Worm (Caenorhabditis elegans): ENCODE measurements around the gene H03E18.2.

H03E18.2 gene

DNA sequence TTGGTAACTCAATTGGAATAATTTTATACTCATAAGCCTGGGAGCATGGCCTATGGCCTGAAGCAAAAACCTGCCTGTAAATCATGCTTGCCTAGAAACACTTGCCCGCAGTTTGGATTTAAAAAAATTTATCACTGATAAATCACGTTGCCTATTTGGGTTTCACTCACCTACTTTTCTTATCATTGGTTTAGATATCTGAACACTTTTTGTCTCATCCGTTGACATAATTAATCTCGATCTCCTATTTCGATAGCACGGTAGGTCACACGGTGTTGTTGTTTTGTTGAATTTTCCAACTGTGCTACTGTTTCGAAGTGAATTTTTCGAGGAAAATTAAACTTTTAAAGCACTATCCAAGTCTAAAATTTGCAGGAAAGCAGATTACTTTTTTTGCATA, 13.2 kb downstream of the H03E18.2 start:
- TF ChIP-seq ama-1 (optimal IDR thresholded peaks at IDR 0.05) (no peak), ama-1 (GFP tag; optimal IDR thresholded peaks at IDR 0.05) (no peak), ztf-28 (GFP tag; IDR thresholded peaks at IDR 0.05) (no peak), repo-1 (tag; optimal IDR thresholded peaks at IDR 0.05) (no peak), ets-4 (GFP tag; optimal IDR thresholded peaks at IDR 0.05) (no peak), atf-7 (tag; optimal IDR thresholded peaks at IDR 0.05) (no peak), Y53F4B.3 (GFP tag; IDR thresholded peaks at IDR 0.05) (no peak), ceh-79 (tag; optimal IDR thresholded peaks at IDR 0.05) (no peak)

ce11 chrX:8504207-8504606, 16.1 kb downstream of the H03E18.2 start:
- no peak for TF ChIP-seq pbrm-1 (GFP tag; IDR thresholded peaks at IDR 0.05)
- no peak for TF ChIP-seq Y53F4B.3 (GFP tag; IDR thresholded peaks at IDR 0.05)
- TF ChIP-seq lsl-1 (GFP tag; optimal IDR thresholded peaks at IDR 0.05), result no peak
- TF ChIP-seq bed-2 (GFP tag; IDR thresholded peaks at IDR 0.05), result no peak
- no peak for TF ChIP-seq sea-2 (GFP tag; IDR thresholded peaks at IDR 0.05)
- no peak for TF ChIP-seq C06A6.2 (GFP tag; conservative IDR thresholded peaks at IDR 0.05)
- TF ChIP-seq D2030.7 (GFP tag; IDR thresholded peaks at IDR 0.05), result no peak
- TF ChIP-seq B0336.3 (GFP tag; IDR thresholded peaks at IDR 0.05), result no peak
- TF ChIP-seq nfya-1 (tag; optimal IDR thresholded peaks at IDR 0.05; ENCODE audit: borderline replicate concordance, insufficient read depth), result no peak
- no peak for TF ChIP-seq lin-26 (GFP tag; IDR thresholded peaks at IDR 0.05)
- TF ChIP-seq F49E8.2 (tag; optimal IDR thresholded peaks at IDR 0.05; ENCODE audit: insufficient read depth), result no peak
- TF ChIP-seq ceh-40 (GFP tag; IDR thresholded peaks at IDR 0.05), result no peak

DNA sequence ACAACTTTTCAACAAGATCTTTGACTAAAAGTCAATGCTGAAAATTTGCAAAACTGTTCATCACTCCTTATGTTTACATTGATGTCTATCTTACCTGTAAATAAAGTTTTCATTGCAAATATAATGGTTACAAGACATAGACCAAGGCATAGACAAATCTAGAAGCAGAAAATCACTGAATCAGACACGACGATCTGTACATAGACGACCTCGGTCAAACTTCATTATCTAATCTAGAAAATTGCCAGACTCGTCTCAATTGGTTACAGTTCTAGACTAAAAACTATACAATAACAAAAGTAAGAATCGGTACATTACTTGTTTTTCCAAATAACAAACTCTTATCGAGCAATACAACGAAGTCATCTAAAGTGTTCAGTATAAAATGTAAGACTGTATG, 19.4 kb downstream of the H03E18.2 start, which contains the start of gene grd-4:
TSS of gene grd-4 (plus strand) at position 301 of the 400 bp plus-strand sequence.
- TF ChIP-seq lir-1 (GFP tag; conservative IDR thresholded peaks at IDR 0.05) (no peak), K11D2.4 (GFP tag; IDR thresholded peaks at IDR 0.05) (no peak), repo-1 (tag; optimal IDR thresholded peaks at IDR 0.05) (no peak), sdz-38 (tag; optimal IDR thresholded peaks at IDR 0.05) (no peak), ceh-100 (GFP tag; IDR thresholded peaks at IDR 0.05) (no peak), egl-44 (GFP tag; IDR thresholded peaks at IDR 0.05) (no peak)

DNA sequence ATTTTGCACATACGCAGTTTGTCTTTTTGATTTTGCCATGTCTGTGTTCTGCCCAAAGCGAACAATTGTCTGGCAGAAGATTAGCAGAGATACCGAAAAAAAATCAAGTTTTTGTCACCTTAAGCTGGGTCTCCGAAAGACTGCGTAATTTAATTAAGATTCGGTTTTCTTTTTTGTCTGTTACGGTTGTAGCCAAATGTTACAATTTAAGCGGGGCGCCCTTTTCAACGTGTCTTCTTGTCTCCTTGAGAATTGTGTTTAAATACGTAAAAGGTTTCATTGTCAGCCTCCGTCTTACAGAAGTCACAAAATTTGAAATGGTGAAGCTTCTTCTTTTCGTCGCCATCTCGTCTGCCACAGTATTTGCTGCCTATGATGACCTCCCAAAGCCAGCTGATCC, 20.6 kb downstream of the H03E18.2 start, which contains the start of gene grd-14:
TSS of gene grd-14 (plus strand) at position 301 of the 400 bp plus-strand sequence.
- TF ChIP-seq unc-62 (GFP tag; optimal IDR thresholded peaks at IDR 0.05) (no peak), ztf-22 (GFP tag; optimal IDR thresholded peaks at IDR 0.05) (no peak), F23B12.7 (tag; optimal IDR thresholded peaks at IDR 0.05; ENCODE audit: insufficient read depth) (no peak), atf-7 (tag; optimal IDR thresholded peaks at IDR 0.05) (no peak), B0019.2 (GFP tag; conservative IDR thresholded peaks at IDR 0.05) (no peak), egl-18 (GFP tag; IDR thresholded peaks at IDR 0.05) (no peak), gei-17 (GFP tag; optimal IDR thresholded peaks at IDR 0.05) (no peak), tbp1 (GFP tag; optimal IDR thresholded peaks at IDR 0.05) (no peak), nhr-90 (tag; optimal IDR thresholded peaks at IDR 0.05) (no peak), nfya-1 (tag; optimal IDR thresholded peaks at IDR 0.05; ENCODE audit: borderline replicate concordance, insufficient read depth) (no peak), ama-1 (optimal IDR thresholded peaks at IDR 0.05) (no peak), ama-1 (GFP tag; optimal IDR thresholded peaks at IDR 0.05) (no peak)

- TF ChIP-seq egrh-3 (GFP tag; IDR thresholded peaks at IDR 0.05) (no peak), egl-44 (GFP tag; IDR thresholded peaks at IDR 0.05) (no peak), ztf-22 (GFP tag; optimal IDR thresholded peaks at IDR 0.05) (no peak), attf-6 (GFP tag; IDR thresholded peaks at IDR 0.05) (no peak), mel-28 (tag; optimal IDR thresholded peaks at IDR 0.05; ENCODE audit: borderline replicate concordance) (no peak), tbx-9 (tag; optimal IDR thresholded peaks at IDR 0.05; ENCODE audit: borderline replicate concordance) (no peak), madf-10 (tag; optimal IDR thresholded peaks at IDR 0.05) (no peak), F57C9.4 (tag; optimal IDR thresholded peaks at IDR 0.05) (no peak)
Observed at ce11 chrX:8495005-8495404, 25.3 kb downstream of the H03E18.2 start, which contains the start of gene T01B10.5. Gene T01B10.5 (plus strand): TSS chrX:8495305.
